Worm (Caenorhabditis elegans): ENCODE measurements around the gene usp-33.

- no peak for TF ChIP-seq unc-62 (GFP tag; optimal IDR thresholded peaks at IDR 0.05)
- no peak for TF ChIP-seq mdl-1 (tag; optimal IDR thresholded peaks at IDR 0.05)
- TF ChIP-seq unc-86 (tag; optimal IDR thresholded peaks at IDR 0.05): no peak
- TF ChIP-seq hpl-2 (GFP tag; optimal IDR thresholded peaks at IDR 0.05): no peak
- TF ChIP-seq pag-3 (tag; optimal IDR thresholded peaks at IDR 0.05; ENCODE audit: borderline replicate concordance, insufficient read depth): no peak
- no peak for TF ChIP-seq ama-1 (optimal IDR thresholded peaks at IDR 0.05)
- no peak for TF ChIP-seq skn-1 (tag; optimal IDR thresholded peaks at IDR 0.05)
- no peak for TF ChIP-seq tbx-2 (tag; optimal IDR thresholded peaks at IDR 0.05)
- no peak for TF ChIP-seq lin-13 (GFP tag; optimal IDR thresholded peaks at IDR 0.05)
- no peak for TF ChIP-seq rnt-1 (tag; optimal IDR thresholded peaks at IDR 0.05)
- TF ChIP-seq aly-2 (tag; optimal IDR thresholded peaks at IDR 0.05): no peak
These were observed 39.0 kb upstream of the usp-33 start for ce11 chrX:15552024-15552769.
